Worm (Caenorhabditis elegans) whole organism, midembryonic: Measurements from ENCODE around the gene C49A9.5.

ENCODE experiments used
- T22C8.4 ChIP-seq: fragments of 200-800 bp; sonication (Bioruptor generic); IDR thresholded peaks from 2 replicates; pipeline ENCODE4 v1.3.6; 2022; ENCODE audit warnings: missing genetic modification characterization, missing compliant biosample characterization
- ref-1 ChIP-seq: fragments of 200-800 bp; sonication (Bioruptor generic); conservative IDR thresholded peaks from 2 replicates; pipeline ENCODE4 v1.3.6; 2022; ENCODE audit warnings: missing genetic modification reagents, missing genetic modification characterization, missing compliant biosample characterization

DNA sequence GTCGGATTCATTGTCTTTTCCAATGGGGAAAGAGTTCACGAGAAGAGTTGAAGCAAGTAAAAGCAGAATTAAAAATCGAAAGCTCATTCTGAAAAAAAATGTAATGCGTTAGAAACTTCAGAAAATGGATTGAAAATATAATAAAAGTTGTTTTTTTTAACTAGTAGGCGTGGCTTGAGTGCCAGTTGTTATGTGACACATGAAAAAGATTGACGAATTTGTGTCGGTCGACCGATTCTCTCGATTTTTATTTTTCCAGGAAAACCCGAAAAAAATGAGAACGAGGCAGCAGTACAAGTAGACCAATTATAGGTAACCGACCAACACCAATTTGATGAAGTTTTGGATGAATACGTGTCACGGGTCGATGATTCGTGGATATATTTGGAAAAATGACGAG, 46.3 kb downstream of the C49A9.5 start, which contains the start of gene nlp-16:
- TF ChIP-seq ref-1 (GFP tag; lab: Robert Waterston, UW) (no peak), T22C8.4 (GFP tag; lab: Robert Waterston, UW) (no peak)
